Worm (Caenorhabditis elegans) whole organism, early embryonic: ENCODE measurements around the gene nuaf-3.

Source experiments
- ama-1 ChIP-seq: fragments of 150-350 bp; optimal IDR thresholded peaks from 2 replicates; lab custom pipeline; 2014
- hnd-1 ChIP-seq: sonication (generic microtip); optimal IDR thresholded peaks from 2 replicates; lab custom pipeline; 2016; ENCODE audit warnings: missing genetic modification characterization, missing compliant biosample characterization

ce11 chrIV:11180077-11180476, 4.0 kb upstream of the nuaf-3 start:
- TF ChIP-seq hnd-1 = no peak
- no peak for TF ChIP-seq ama-1 (lab: Kevin White, UChicago)
